Worm (Caenorhabditis elegans) whole organism, young adult: ENCODE data around the gene R05G6.9.

Experiments used
- B0019.2 ChIP-seq: fragments of 200-800 bp; sonication (Bioruptor generic); conservative IDR thresholded peaks from 2 replicates; pipeline ENCODE4 v1.3.6; 2022; ENCODE audit warnings: missing genetic modification reagents, missing genetic modification characterization, missing compliant biosample characterization
- B0035.1 ChIP-seq: sonication (generic microtip); optimal IDR thresholded peaks from 2 replicates; lab custom pipeline; 2016; ENCODE audit warnings: missing genetic modification characterization, mild to moderate bottlenecking, missing compliant biosample characterization, missing genotype, missing genetic modification reagents
- B0336.3 ChIP-seq: fragments of 200-800 bp; sonication (Bioruptor generic); IDR thresholded peaks from 2 replicates; pipeline ENCODE4 v1.3.6; 2022; ENCODE audit warnings: missing genetic modification characterization, missing compliant biosample characterization
- F22D6.2 ChIP-seq: sonication (generic microtip); optimal IDR thresholded peaks from 2 replicates; lab custom pipeline; 2016; ENCODE audit warnings: mild to moderate bottlenecking, missing genetic modification characterization, missing compliant biosample characterization
- F37B4.10 ChIP-seq: fragments of 200-800 bp; sonication (Bioruptor generic); IDR thresholded peaks from 2 replicates; pipeline ENCODE4 v1.3.6; 2022; ENCODE audit warnings: missing genetic modification characterization, missing compliant biosample characterization
- F49E8.2 ChIP-seq: sonication (generic microtip); optimal IDR thresholded peaks from 3 replicates; lab custom pipeline; 2017; ENCODE audit warnings: missing genetic modification characterization, mild to moderate bottlenecking, missing compliant biosample characterization, antibody characterized with exemption, moderate library complexity; ENCODE audit not compliant: insufficient read depth
- K11D2.4 ChIP-seq: fragments of 200-800 bp; sonication (Bioruptor generic); IDR thresholded peaks from 2 replicates; pipeline ENCODE4 v1.3.6; 2022; ENCODE audit warnings: missing genetic modification reagents, missing genetic modification characterization, missing compliant biosample characterization
- K12H6.12 ChIP-seq: fragments of 200-800 bp; sonication (Bioruptor generic); optimal IDR thresholded peaks from 2 replicates; lab custom pipeline; 2018; ENCODE audit warnings: mild to moderate bottlenecking, missing genetic modification characterization, missing compliant biosample characterization
- T07F8.4 ChIP-seq: sonication (generic microtip); optimal IDR thresholded peaks from 2 replicates; lab custom pipeline; 2016; ENCODE audit warnings: mild to moderate bottlenecking, missing genetic modification characterization, moderate library complexity, missing compliant biosample characterization
- T26A5.8 ChIP-seq: sonication (generic microtip); optimal IDR thresholded peaks from 2 replicates; lab custom pipeline; 2016; ENCODE audit warnings: missing genetic modification characterization, missing compliant biosample characterization
- Y53G8AR.9 ChIP-seq: fragments of 200-800 bp; sonication (Bioruptor generic); conservative IDR thresholded peaks from 2 replicates; pipeline ENCODE4 v1.3.6; 2022; ENCODE audit warnings: missing genetic modification reagents, missing genetic modification characterization, missing compliant biosample characterization
- Y56A3A.18 ChIP-seq: fragments of 200-800 bp; sonication (Bioruptor generic); IDR thresholded peaks from 2 replicates; pipeline ENCODE4 v1.3.6; 2022; ENCODE audit warnings: missing genetic modification reagents, missing genetic modification characterization, missing compliant biosample characterization
- Y67H2A.10 ChIP-seq: fragments of 200-800 bp; sonication (Bioruptor generic); conservative IDR thresholded peaks from 2 replicates; pipeline ENCODE4 v1.3.6; 2022; ENCODE audit warnings: missing genetic modification reagents, missing genetic modification characterization, missing compliant biosample characterization
- ama-1 ChIP-seq, 3 experiments: fragments of 150-350 bp in 1 of 3; sonication (generic microtip) in 2 of 3; optimal IDR thresholded peaks; 2 replicates each; lab custom pipeline; 2014 to 2018; ENCODE audit warnings: missing biosample characterization in 2 of 3, missing genetic modification characterization in 2 of 3, missing genetic modification reagents in 2 of 3
- atf-7 ChIP-seq: sonication (generic microtip); optimal IDR thresholded peaks from 2 replicates; lab custom pipeline; 2017; ENCODE audit warnings: mild to moderate bottlenecking, missing genetic modification characterization, missing compliant biosample characterization
- athp-1 ChIP-seq: sonication (generic microtip); optimal IDR thresholded peaks from 2 replicates; lab custom pipeline; 2017; ENCODE audit warnings: mild to moderate bottlenecking, missing genetic modification characterization, missing compliant biosample characterization
- bed-2 ChIP-seq: fragments of 200-800 bp; sonication (Bioruptor generic); IDR thresholded peaks from 2 replicates; pipeline ENCODE4 v1.3.6; 2022; ENCODE audit warnings: missing genetic modification reagents, missing genetic modification characterization, missing compliant biosample characterization
- cebp-2 ChIP-seq: fragments of 200-800 bp; sonication (Bioruptor generic); IDR thresholded peaks from 2 replicates; pipeline ENCODE4 v1.3.6; 2022; ENCODE audit warnings: missing genetic modification characterization, missing compliant biosample characterization
- ceh-100 ChIP-seq: fragments of 200-800 bp; sonication (Bioruptor generic); IDR thresholded peaks from 2 replicates; pipeline ENCODE4 v1.3.6; 2022; ENCODE audit warnings: missing genetic modification reagents, missing genetic modification characterization, missing compliant biosample characterization
- ceh-27 ChIP-seq: fragments of 200-800 bp; sonication (Bioruptor generic); optimal IDR thresholded peaks from 2 replicates; lab custom pipeline; 2018; ENCODE audit warnings: mild to moderate bottlenecking, missing genetic modification characterization, moderate library complexity, missing compliant biosample characterization
- ceh-79 ChIP-seq: sonication (generic microtip); optimal IDR thresholded peaks from 2 replicates; lab custom pipeline; 2017; ENCODE audit warnings: mild to moderate bottlenecking, missing genetic modification characterization, missing compliant biosample characterization
- dox-1 ChIP-seq: fragments of 200-800 bp; sonication (Bioruptor generic); IDR thresholded peaks from 2 replicates; pipeline ENCODE4 v1.3.6; 2022; ENCODE audit warnings: missing genetic modification reagents, missing genetic modification characterization, missing compliant biosample characterization
- dpff-1 ChIP-seq: sonication (generic microtip); optimal IDR thresholded peaks from 2 replicates; lab custom pipeline; 2017; ENCODE audit warnings: mild to moderate bottlenecking, missing genetic modification characterization, missing compliant biosample characterization
- egl-44 ChIP-seq: fragments of 200-800 bp; sonication (Bioruptor generic); IDR thresholded peaks from 2 replicates; pipeline ENCODE4 v1.3.6; 2022; ENCODE audit warnings: missing genetic modification reagents, missing genetic modification characterization, missing compliant biosample characterization
- egrh-3 ChIP-seq: fragments of 200-800 bp; sonication (Bioruptor generic); IDR thresholded peaks from 2 replicates; pipeline ENCODE4 v1.3.6; 2022; ENCODE audit warnings: missing genetic modification reagents, missing genetic modification characterization, missing compliant biosample characterization
- ets-4 ChIP-seq: fragments of 200-800 bp; sonication (Bioruptor generic); optimal IDR thresholded peaks from 2 replicates; lab custom pipeline; 2018; ENCODE audit warnings: mild to moderate bottlenecking, missing genetic modification characterization, missing compliant biosample characterization
- fkh-3 ChIP-seq: sonication (generic microtip); optimal IDR thresholded peaks from 2 replicates; lab custom pipeline; 2016; ENCODE audit warnings: mild to moderate bottlenecking, missing genetic modification characterization, missing compliant biosample characterization
- gei-17 ChIP-seq: fragments of 200-800 bp; sonication (Bioruptor generic); optimal IDR thresholded peaks from 2 replicates; lab custom pipeline; 2018; ENCODE audit warnings: mild to moderate bottlenecking, missing genetic modification characterization, missing compliant biosample characterization
- hmg-1.2 ChIP-seq: fragments of 200-800 bp; sonication (Bioruptor generic); IDR thresholded peaks from 2 replicates; pipeline ENCODE4 v1.3.6; 2022; ENCODE audit warnings: missing genetic modification reagents, missing genetic modification characterization, missing compliant biosample characterization
- hsf-1 ChIP-seq: fragments of 200-800 bp; sonication (Bioruptor generic); IDR thresholded peaks from 2 replicates; pipeline ENCODE4 v1.3.6; 2022; ENCODE audit warnings: missing genetic modification reagents, missing genetic modification characterization, missing compliant biosample characterization
- let-526 ChIP-seq: fragments of 200-800 bp; sonication (Bioruptor generic); IDR thresholded peaks from 2 replicates; pipeline ENCODE4 v1.3.6; 2022; ENCODE audit warnings: missing genetic modification reagents, missing genetic modification characterization, missing compliant biosample characterization
- let-607 ChIP-seq, 2 experiments: fragments of 200-800 bp in 1 of 2; sonication (Bioruptor generic) in 1 of 2; sonication (generic microtip) in 1 of 2; optimal IDR thresholded peaks; 2 replicates each; lab custom pipeline; 2016 to 2018; ENCODE audit warnings: mild to moderate bottlenecking in 2 of 2, missing compliant biosample characterization in 2 of 2, missing genetic modification characterization in 2 of 2, moderate library complexity in 2 of 2, missing genotype in 1 of 2
- lir-1 ChIP-seq: fragments of 200-800 bp; sonication (Bioruptor generic); conservative IDR thresholded peaks from 2 replicates; pipeline ENCODE4 v1.3.6; 2022; ENCODE audit warnings: missing genetic modification reagents, missing genetic modification characterization, missing compliant biosample characterization
- lsl-1 ChIP-seq: fragments of 200-800 bp; sonication (Bioruptor generic); optimal IDR thresholded peaks from 2 replicates; lab custom pipeline; 2018; ENCODE audit warnings: mild to moderate bottlenecking, missing genetic modification characterization, moderate library complexity, missing compliant biosample characterization
- mes-4 ChIP-seq: sonication (generic microtip); optimal IDR thresholded peaks from 2 replicates; lab custom pipeline; 2016; ENCODE audit warnings: missing genotype, missing genetic modification characterization, missing compliant biosample characterization
- nfya-2 ChIP-seq: fragments of 200-800 bp; sonication (Bioruptor generic); IDR thresholded peaks from 2 replicates; pipeline ENCODE4 v1.3.6; 2022; ENCODE audit warnings: missing genetic modification reagents, missing genetic modification characterization, missing compliant biosample characterization
- nhr-179 ChIP-seq: sonication (generic microtip); optimal IDR thresholded peaks from 2 replicates; lab custom pipeline; 2016; ENCODE audit warnings: mild to moderate bottlenecking, missing genetic modification characterization, missing compliant biosample characterization
- nhr-27 ChIP-seq: fragments of 200-800 bp; sonication (Bioruptor generic); optimal IDR thresholded peaks from 2 replicates; lab custom pipeline; 2018; ENCODE audit warnings: mild to moderate bottlenecking, missing genetic modification characterization, moderate library complexity, missing compliant biosample characterization
- nhr-90 ChIP-seq: sonication (generic microtip); optimal IDR thresholded peaks from 2 replicates; lab custom pipeline; 2016; ENCODE audit warnings: missing genotype, mild to moderate bottlenecking, missing genetic modification characterization, missing compliant biosample characterization
- pha-4 ChIP-seq: fragments of 150-350 bp; sonication (generic microtip); optimal IDR thresholded peaks from 2 replicates; lab custom pipeline; 2014; ENCODE audit warnings: missing biosample characterization, missing genetic modification reagents, missing genetic modification characterization
- sdz-38 ChIP-seq: sonication (generic microtip); optimal IDR thresholded peaks from 2 replicates; lab custom pipeline; 2016; ENCODE audit warnings: missing genotype, missing genetic modification characterization, missing compliant biosample characterization
- sea-2 ChIP-seq: fragments of 200-800 bp; sonication (Bioruptor generic); IDR thresholded peaks from 2 replicates; pipeline ENCODE4 v1.3.6; 2022; ENCODE audit warnings: missing genetic modification characterization, missing compliant biosample characterization
- snpc-1.1 ChIP-seq: sonication (generic microtip); optimal IDR thresholded peaks from 2 replicates; lab custom pipeline; 2017; ENCODE audit warnings: missing genetic modification characterization, mild to moderate bottlenecking, missing compliant biosample characterization, antibody characterized with exemption, moderate library complexity, missing genotype, missing genetic modification reagents; ENCODE audit not compliant: insufficient read depth
- sptf-2 ChIP-seq: fragments of 200-800 bp; sonication (Bioruptor generic); optimal IDR thresholded peaks from 2 replicates; lab custom pipeline; 2018; ENCODE audit warnings: mild to moderate bottlenecking, missing genetic modification characterization, missing compliant biosample characterization
- zfh-2 ChIP-seq: fragments of 200-800 bp; sonication (Bioruptor generic); conservative IDR thresholded peaks from 2 replicates; pipeline ENCODE4 v1.3.6; 2022; ENCODE audit warnings: missing genetic modification reagents, missing genetic modification characterization, missing compliant biosample characterization
- zim-3 ChIP-seq: sonication (generic microtip); optimal IDR thresholded peaks from 2 replicates; lab custom pipeline; 2017; ENCODE audit warnings: mild to moderate bottlenecking, missing genetic modification characterization, moderate library complexity, missing compliant biosample characterization
- ztf-18 ChIP-seq: sonication (generic microtip); optimal IDR thresholded peaks from 2 replicates; lab custom pipeline; 2016; ENCODE audit warnings: missing genotype, mild to moderate bottlenecking, missing genetic modification characterization, missing compliant biosample characterization
- ztf-26 ChIP-seq: sonication (generic microtip); optimal IDR thresholded peaks from 2 replicates; lab custom pipeline; 2017; ENCODE audit warnings: missing genetic modification characterization, missing compliant biosample characterization

The R05G6.9 gene

DNA sequence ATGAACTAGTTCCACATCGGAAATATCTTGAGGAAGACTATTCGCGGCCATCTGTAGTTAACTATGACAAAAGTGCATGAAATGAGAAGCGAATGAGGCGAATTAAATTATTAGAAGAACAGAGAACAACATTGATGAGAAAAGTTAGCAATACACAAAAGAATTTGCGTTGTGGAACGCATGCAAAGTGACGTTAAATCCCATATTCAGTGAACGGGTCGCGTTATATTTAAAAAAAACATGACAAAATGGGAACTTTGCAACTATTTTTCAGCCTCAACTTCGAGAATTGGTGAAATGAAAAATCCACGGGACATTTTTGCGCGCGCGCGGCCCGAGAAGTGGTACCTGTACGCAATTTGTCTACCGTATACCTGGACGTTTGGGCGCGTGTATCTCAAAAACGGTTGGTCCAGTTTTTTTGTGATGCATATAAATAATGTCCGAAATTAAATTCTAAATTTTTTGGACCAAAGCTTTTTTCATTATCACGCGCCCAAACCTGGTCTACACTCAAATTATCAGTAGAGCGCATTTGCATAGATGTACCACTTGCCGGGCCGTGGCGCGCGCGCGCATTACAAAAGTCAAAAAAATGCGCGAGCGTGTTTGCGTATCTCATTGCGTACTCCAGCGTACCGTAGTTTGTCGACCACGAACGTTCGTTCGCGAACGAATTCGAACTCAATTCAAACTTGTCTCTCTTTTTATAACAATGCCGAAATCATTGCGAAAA lies 31.9 kb upstream of the R05G6.9 start, which contains the start of the genes cdd-2 and oef-1 (continued):
- TF ChIP-seq egl-44 (GFP tag; lab: Robert Waterston, UW) = no peak
- TF ChIP-seq egrh-3 (GFP tag; lab: Robert Waterston, UW) = 0 out of 2 replicates have a peak, but pooled peaks have one; percentile 25
- TF ChIP-seq zfh-2 (GFP tag; lab: Robert Waterston, UW) = no peak
- peak; percentile 92 for TF ChIP-seq F49E8.2 (tag; lab: Kevin White, UChicago)
- peak; percentile 45 for TF ChIP-seq ztf-18 (tag; lab: Kevin White, UChicago)
- peak; percentile 96 for TF ChIP-seq dox-1 (GFP tag; lab: Robert Waterston, UW)
- TF ChIP-seq hsf-1 (GFP tag; lab: Robert Waterston, UW) = peak; percentile 87
- no peak for TF ChIP-seq ceh-27
- TF ChIP-seq nhr-27 = no peak
- TF ChIP-seq ztf-26 (tag; lab: Kevin White, UChicago) = no peak
- peak; percentile 56; the same call in 1 of the 2 replicates for TF ChIP-seq Y67H2A.10 (GFP tag; lab: Robert Waterston, UW)
- no peak for TF ChIP-seq fkh-3 (tag; lab: Kevin White, UChicago)
- TF ChIP-seq Y56A3A.18 (GFP tag; lab: Robert Waterston, UW) = no peak
- TF ChIP-seq snpc-1.1 (tag; lab: Kevin White, UChicago) = no peak
- TF ChIP-seq cebp-2 (GFP tag; lab: Robert Waterston, UW) = 0 out of 2 replicates have a peak, but pooled peaks have one; percentile 16
- TF ChIP-seq K11D2.4 (GFP tag; lab: Robert Waterston, UW) = no peak
- no peak for TF ChIP-seq nhr-90
- TF ChIP-seq B0336.3 = peak; percentile 69; the same call in 1 of the 2 replicates
- no peak for TF ChIP-seq sdz-38 (tag; lab: Kevin White, UChicago)
- no peak for TF ChIP-seq let-526
- TF ChIP-seq dpff-1 (tag; lab: Kevin White, UChicago) = no peak
- peak; percentile 87 for TF ChIP-seq lir-1 (GFP tag; lab: Robert Waterston, UW)
- no peak for TF ChIP-seq sea-2 (GFP tag; lab: Robert Waterston, UW)
- no peak for TF ChIP-seq mes-4 (tag; lab: Kevin White, UChicago)
- no peak for TF ChIP-seq pha-4
- TF ChIP-seq gei-17 (GFP tag; lab: Kevin White, UChicago) = no peak
- TF ChIP-seq Y53G8AR.9 = peak; percentile 77; the same call in 1 of the 2 replicates
- no peak for TF ChIP-seq sptf-2 (GFP tag; lab: Kevin White, UChicago)
- TF ChIP-seq F22D6.2 (tag; lab: Kevin White, UChicago) = no peak
- no peak for TF ChIP-seq atf-7 (tag; lab: Kevin White, UChicago)
- no peak for TF ChIP-seq B0035.1 (tag; lab: Kevin White, UChicago)
- TF ChIP-seq ceh-100 = peak; percentile 78
- no peak for TF ChIP-seq let-607 (tag; optimal IDR thresholded peaks at IDR 0.05; lab: Kevin White, UChicago)
- TF ChIP-seq T26A5.8 (tag; lab: Kevin White, UChicago) = no peak
- TF ChIP-seq ets-4 (GFP tag; lab: Kevin White, UChicago) = no peak
- TF ChIP-seq hmg-1.2 (GFP tag; lab: Robert Waterston, UW) = peak; percentile 81
- TF ChIP-seq nfya-2 = no peak
- TF ChIP-seq ama-1 (optimal IDR thresholded peaks at IDR 0.05; lab: Kevin White, UChicago) = no peak
- TF ChIP-seq ama-1 (GFP tag; optimal IDR thresholded peaks at IDR 0.05; lab: Kevin White, UChicago) = no peak
- no peak for TF ChIP-seq bed-2
- no peak for TF ChIP-seq ceh-79 (tag; lab: Kevin White, UChicago)
- no peak for TF ChIP-seq F37B4.10
- peak; percentile 96 for TF ChIP-seq lsl-1 (GFP tag; lab: Kevin White, UChicago)
- no peak for TF ChIP-seq nhr-179 (tag; lab: Kevin White, UChicago)
- peak; percentile 76 for TF ChIP-seq athp-1 (tag; lab: Kevin White, UChicago)
- no peak for TF ChIP-seq zim-3 (tag; lab: Kevin White, UChicago)
- TF ChIP-seq B0019.2 (GFP tag; lab: Robert Waterston, UW) = peak; percentile 95
- TF ChIP-seq T07F8.4 (tag; lab: Kevin White, UChicago) = no peak
- TF ChIP-seq K12H6.12 (tag; lab: Kevin White, UChicago) = no peak
